Fruit fly (Drosophila melanogaster): ENCODE measurements around the gene CG15005.
A peak's percentile ranks its signal among the peaks of the same experiment; 100 is the strongest.

CG15005 gene

DNA sequence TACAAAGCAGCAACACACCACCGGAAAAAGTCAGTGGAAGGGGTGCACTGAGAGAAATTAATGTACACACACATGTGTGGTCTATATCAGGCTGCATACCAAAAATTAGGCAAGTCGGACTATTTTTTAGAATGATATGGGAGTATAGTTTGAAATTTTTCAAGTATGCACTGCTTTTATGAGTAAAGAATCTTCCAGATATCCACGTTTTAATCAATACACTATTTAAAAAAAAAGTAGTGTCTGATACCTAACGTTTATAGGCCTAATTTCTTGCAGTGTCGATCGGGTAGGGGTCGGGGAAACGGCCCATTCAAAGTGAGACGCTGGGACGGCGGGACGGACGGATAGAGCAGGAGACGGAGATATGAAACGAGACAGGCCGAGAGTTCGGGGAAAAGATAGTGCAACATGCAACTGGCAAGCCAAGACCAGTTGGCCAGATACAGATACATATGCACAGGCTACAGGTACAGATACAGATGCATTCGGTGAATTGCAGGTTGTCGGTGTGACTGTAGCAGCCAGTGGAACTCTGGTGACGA lies 26.3 kb upstream of the CG15005 start (continued):
- TF ChIP-seq CG17328 (GFP tag; IDR thresholded peaks at IDR 0.05) (peak; percentile 92), MTF-1 (GFP tag; optimal IDR thresholded peaks at IDR 0.05; ENCODE audit: borderline replicate concordance) (peak; percentile 79), btn (GFP tag; optimal IDR thresholded peaks at IDR 0.05) (peak; percentile 94), cas (GFP tag; IDR thresholded peaks at IDR 0.05) (no peak), esg (GFP tag; conservative IDR thresholded peaks at IDR 0.05) (peak; percentile 89), CG6254 (GFP tag; optimal IDR thresholded peaks at IDR 0.05) (peak; percentile 95), pfk (GFP tag; optimal IDR thresholded peaks at IDR 0.05) (peak; percentile 54), luna (GFP tag; optimal IDR thresholded peaks at IDR 0.05) (peak; percentile 8), dan (GFP tag; IDR thresholded peaks at IDR 0.05) (peak; percentile 86), kni (GFP tag; optimal IDR thresholded peaks at IDR 0.05) (peak; percentile 93), CG8388 (GFP tag; optimal IDR thresholded peaks at IDR 0.05) (peak; percentile 95), CG11696 (GFP tag; IDR thresholded peaks at IDR 0.05) (peak; percentile 49), nom (GFP tag; optimal IDR thresholded peaks at IDR 0.05) (peak; percentile 89), amos (GFP tag; IDR thresholded peaks at IDR 0.05; ENCODE audit: partially characterized antibody) (no peak), Hr51 (GFP tag; optimal IDR thresholded peaks at IDR 0.05) (peak; percentile 92 to 93), CG12219 (GFP tag; optimal IDR thresholded peaks at IDR 0.05) (peak; percentile 91), ap (GFP tag; IDR thresholded peaks at IDR 0.05) (peak; percentile 89), dm (GFP tag; optimal IDR thresholded peaks at IDR 0.05) (peak; percentile 85), CG18619 (GFP tag; optimal IDR thresholded peaks at IDR 0.05) (peak; percentile 89), eve (GFP tag; optimal IDR thresholded peaks at IDR 0.05) (peak; percentile 98 to 99), sob (GFP tag; IDR thresholded peaks at IDR 0.05) (peak; percentile 80), Abd-B (GFP tag; optimal IDR thresholded peaks at IDR 0.05) (peak; percentile 93), CG8290 (GFP tag; optimal IDR thresholded peaks at IDR 0.05) (peak; percentile 96), CG8290 (tag; optimal IDR thresholded peaks at IDR 0.05) (peak; percentile 48 to 93), Fer2 (tag; optimal IDR thresholded peaks at IDR 0.05) (peak; percentile 65), CG7357 (GFP tag; IDR thresholded peaks at IDR 0.05) (peak; percentile 83), CG3847 (GFP tag; IDR thresholded peaks at IDR 0.05) (peak; percentile 75), Max (GFP tag; optimal IDR thresholded peaks at IDR 0.05) (peak; percentile 83), CG31365 (tag; optimal IDR thresholded peaks at IDR 0.05) (peak; percentile 74), CG10654 (GFP tag; optimal IDR thresholded peaks at IDR 0.05) (peak; percentile 91), Fer1 (GFP tag; optimal IDR thresholded peaks at IDR 0.05) (peak; percentile 81), CG7271 (tag; optimal IDR thresholded peaks at IDR 0.05) (peak; percentile 83), crc (GFP tag; optimal IDR thresholded peaks at IDR 0.05) (peak; percentile 84), CG15073 (GFP tag; optimal IDR thresholded peaks at IDR 0.05) (peak; percentile 66), CG32772 (GFP tag; IDR thresholded peaks at IDR 0.05) (peak; percentile 87), Chrac-16 (GFP tag; optimal IDR thresholded peaks at IDR 0.05) (peak; percentile 95), CG11560 (tag; IDR thresholded peaks at IDR 0.05) (peak; percentile 68; the same call in 2 of the 3 replicates), en (GFP tag; optimal IDR thresholded peaks at IDR 0.05) (peak; percentile 89), dmrt99B (tag; optimal IDR thresholded peaks at IDR 0.05) (peak; percentile 97), CG7556 (GFP tag; optimal IDR thresholded peaks at IDR 0.05) (peak; percentile 94), Mad (GFP tag; optimal IDR thresholded peaks at IDR 0.05) (peak; percentile 93), CG12744 (GFP tag; optimal IDR thresholded peaks at IDR 0.05) (peak; percentile 84), CG15696 (tag; optimal IDR thresholded peaks at IDR 0.05) (peak; percentile 99), Dp (GFP tag; optimal IDR thresholded peaks at IDR 0.05) (no peak), CG2712 (tag; optimal IDR thresholded peaks at IDR 0.05) (peak; percentile 98), exex (tag; optimal IDR thresholded peaks at IDR 0.05) (peak; percentile 36), CG9797 (GFP tag; optimal IDR thresholded peaks at IDR 0.05) (peak; percentile 42), sd (tag; optimal IDR thresholded peaks at IDR 0.05) (peak; percentile 51), crp (GFP tag; optimal IDR thresholded peaks at IDR 0.05) (peak in 1 of 2 experiments; percentile 66), CG6791 (GFP tag; IDR thresholded peaks at IDR 0.05; ENCODE audit: partially characterized antibody) (no peak)
